Fruit fly (Drosophila melanogaster): ENCODE results near the gene MsR2.

- TF ChIP-seq CG5204 (GFP tag; optimal IDR thresholded peaks at IDR 0.05) (no peak), CG11617 (GFP tag; optimal IDR thresholded peaks at IDR 0.05) (no peak), pad (GFP tag; optimal IDR thresholded peaks at IDR 0.05) (no peak), tj (GFP tag; optimal IDR thresholded peaks at IDR 0.05) (no peak), toe (GFP tag; optimal IDR thresholded peaks at IDR 0.05) (no peak), Mnt (GFP tag; optimal IDR thresholded peaks at IDR 0.05) (no peak), CG12768 (GFP tag; optimal IDR thresholded peaks at IDR 0.05) (no peak), CG7101 (tag; optimal IDR thresholded peaks at IDR 0.05) (no peak)
Observed at dm6 chr3L:2282506-2282905, at the start of gene MsR2.

All from whole organism, adult.